Fruit fly (Drosophila melanogaster) ovary, adult (tissue): ENCODE results near the gene CG13894.

Experiments
- CG17801 ChIP-seq: fragments of 200-800 bp; optimal IDR thresholded peaks from 2 replicates; lab custom pipeline; 2019; ENCODE audit warnings: missing biosample characterization, mild to moderate bottlenecking, missing genetic modification characterization, moderate library complexity; ENCODE audit not compliant: partially characterized antibody

The CG13894 gene

dm6 chr3L:698748-699367 lies at the start of gene CG13894:
CG13894 (minus strand) TSS chr3L:699144.
- TF ChIP-seq CG17801 (GFP tag; lab: Kevin White, UChicago) = no peak

DNA sequence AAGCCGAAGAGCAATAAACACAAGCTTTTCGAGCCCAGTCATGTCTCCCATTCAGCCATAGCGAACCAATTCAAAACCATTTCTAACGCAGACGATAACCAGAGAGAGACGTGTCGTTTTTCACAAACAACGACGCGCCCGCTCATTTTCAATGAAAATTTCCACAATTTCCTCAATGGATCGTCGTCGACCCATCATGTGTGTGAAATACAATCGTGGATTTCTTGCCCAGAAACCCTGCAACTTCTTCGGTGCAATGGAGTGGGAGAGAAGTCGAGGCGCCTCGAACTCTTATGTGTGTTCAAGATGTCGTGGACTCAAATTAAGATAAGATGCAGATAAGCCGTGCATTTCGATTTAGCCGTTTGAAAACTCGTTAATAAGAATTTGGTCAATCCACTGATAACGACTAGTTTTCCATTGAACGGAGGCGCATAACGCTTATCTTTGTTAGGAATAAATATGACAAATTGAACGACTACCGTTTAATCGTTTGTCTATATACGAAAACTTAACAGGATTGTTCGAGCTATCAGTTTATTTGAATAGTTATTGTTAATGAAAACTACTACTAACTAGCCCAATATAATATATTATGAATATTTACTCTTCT lies 48.9 kb upstream of the CG13894 start:
- no peak for TF ChIP-seq CG17801 (GFP tag; lab: Kevin White, UChicago)

DNA sequence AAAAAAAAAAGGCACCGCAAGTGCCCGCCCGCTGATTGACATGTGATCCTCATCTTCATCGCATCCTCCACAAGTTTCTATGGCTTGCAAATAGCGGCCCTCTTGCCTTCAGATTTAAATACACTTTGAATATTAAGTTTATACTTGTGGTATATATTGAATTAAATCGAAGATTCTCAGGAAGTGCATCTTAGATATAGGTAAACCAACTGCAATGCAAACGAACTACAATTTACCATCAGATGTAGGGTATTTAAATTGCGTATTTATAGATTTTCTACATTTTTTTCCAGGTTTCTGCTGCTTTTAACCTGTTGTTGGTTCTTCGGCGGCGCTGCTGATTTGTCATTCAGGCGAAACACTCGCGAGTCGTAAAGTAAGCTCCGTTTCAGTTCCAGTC lies 48.1 kb upstream of the CG13894 start:
- no peak for TF ChIP-seq CG17801 (GFP tag; lab: Kevin White, UChicago)

- TF ChIP-seq CG17801 (GFP tag; lab: Kevin White, UChicago) = no peak
Observed at dm6 chr3L:746345-746932, 47.5 kb upstream of the CG13894 start.

- no peak for TF ChIP-seq CG17801 (GFP tag; lab: Kevin White, UChicago)
Observed at dm6 chr3L:745222-745942, 46.4 kb upstream of the CG13894 start.

- no peak for TF ChIP-seq CG17801 (GFP tag; lab: Kevin White, UChicago)
Observed at dm6 chr3L:744290-744804, 45.4 kb upstream of the CG13894 start.

DNA sequence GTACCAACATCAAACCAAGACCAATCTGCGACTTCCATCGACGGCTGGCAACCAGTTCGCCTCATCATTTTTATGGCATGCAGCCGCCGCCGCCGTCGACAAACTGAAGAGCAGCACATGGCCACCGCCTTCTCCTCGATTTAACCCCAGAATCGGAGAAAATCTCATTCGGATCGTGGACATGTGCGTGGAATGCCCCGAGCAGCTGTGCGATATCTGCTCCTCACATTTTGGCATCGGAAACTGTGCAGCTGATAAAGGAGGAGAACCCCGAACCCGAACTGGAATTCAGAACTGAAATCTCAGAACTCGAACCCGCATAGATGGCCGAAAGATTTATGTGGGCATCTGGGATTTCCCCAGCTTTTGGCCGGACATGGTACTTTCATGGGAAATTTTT lies 44.2 kb upstream of the CG13894 start:
- TF ChIP-seq CG17801 (GFP tag; lab: Kevin White, UChicago) = no peak

DNA sequence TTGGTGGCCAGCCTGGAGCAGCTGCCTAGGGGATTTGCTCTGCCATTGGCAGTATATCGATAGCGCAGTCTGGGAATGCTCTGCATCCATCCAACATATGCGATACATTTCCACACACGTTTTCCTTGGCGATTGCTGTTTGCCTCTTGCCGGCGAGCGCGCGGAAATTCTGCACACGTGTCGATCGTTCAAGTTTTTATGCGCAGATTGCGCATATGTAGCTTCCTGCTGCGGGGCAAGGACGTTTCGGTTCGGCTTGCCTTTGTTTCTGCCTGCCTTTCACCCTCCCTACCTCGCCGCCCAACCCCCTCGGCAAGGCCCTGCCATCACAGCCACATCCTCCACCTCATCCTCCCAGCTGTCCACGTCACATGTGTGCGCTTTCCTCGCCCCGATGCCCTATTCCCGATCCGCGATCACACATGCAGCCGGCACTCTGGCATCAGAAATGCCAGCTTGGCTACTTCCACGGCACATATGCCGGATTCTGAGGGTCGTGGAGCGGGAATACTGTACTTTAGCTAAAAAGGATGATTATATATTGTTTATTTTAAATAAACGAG lies 43.5 kb upstream of the CG13894 start:
- TF ChIP-seq CG17801 (GFP tag; lab: Kevin White, UChicago) = no peak

DNA sequence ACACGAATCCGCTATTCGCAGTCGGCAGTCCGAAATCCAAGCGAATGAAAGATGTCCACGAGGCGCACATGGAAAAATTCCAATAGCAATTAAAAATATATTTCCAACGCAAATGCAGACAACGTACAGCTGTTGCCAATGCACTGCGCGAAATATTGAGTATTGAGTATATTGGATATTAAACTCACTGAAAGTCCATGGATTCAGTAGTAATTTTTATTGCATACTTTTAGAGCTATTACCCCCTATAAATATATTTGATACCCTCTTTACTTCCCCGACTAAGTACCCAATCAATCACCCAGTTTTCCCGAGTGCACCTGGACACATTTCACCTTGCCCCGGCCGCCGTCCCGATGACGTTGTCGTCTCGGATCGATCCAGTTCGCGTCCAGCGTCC lies 42.7 kb upstream of the CG13894 start:
- TF ChIP-seq CG17801 (GFP tag; lab: Kevin White, UChicago) = no peak

- peak; percentile 11 for TF ChIP-seq CG17801 (GFP tag; lab: Kevin White, UChicago)
Observed at dm6 chr3L:739357-740130, 40.6 kb upstream of the CG13894 start.

DNA sequence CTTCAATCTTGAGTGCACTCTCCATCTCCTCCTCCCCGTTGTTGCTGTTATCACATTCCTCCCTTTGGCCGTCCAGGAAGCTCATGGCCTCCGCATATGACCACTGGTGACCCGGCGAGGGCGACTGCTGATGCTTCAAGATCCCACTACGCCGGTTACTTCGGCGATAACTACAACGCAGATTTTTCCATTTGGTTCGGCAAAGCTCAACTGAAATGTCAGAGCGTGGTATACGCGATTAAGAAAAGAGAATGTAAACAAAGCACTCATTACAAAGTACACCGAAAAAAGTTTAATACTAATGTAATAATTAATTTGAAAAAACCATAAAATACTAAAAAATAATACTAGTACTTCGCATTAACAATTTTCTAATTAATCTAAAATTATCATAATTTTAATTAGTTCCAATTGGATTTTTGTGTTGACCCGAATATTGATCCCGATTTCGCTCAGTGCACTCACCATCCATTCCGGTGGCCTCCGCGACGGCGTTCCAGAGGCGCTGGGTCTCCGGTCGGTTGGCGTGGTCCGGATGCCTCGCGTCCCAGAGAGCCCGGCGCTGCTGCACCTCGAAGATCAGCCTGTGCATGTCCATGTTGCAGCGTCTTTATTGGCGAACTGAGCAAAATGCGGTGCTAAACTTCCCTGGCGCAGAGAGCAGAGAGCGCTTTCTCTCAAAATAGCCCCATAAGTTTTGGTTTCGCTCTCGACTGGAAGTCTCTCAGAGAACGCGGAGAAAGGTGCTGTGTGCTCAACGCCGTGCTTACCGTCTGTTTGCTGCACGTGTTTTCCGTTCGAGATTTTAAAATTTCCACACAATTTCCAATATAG lies 39.8 kb upstream of the CG13894 start:
- peak; percentile 99 for TF ChIP-seq CG17801 (GFP tag; lab: Kevin White, UChicago)

DNA sequence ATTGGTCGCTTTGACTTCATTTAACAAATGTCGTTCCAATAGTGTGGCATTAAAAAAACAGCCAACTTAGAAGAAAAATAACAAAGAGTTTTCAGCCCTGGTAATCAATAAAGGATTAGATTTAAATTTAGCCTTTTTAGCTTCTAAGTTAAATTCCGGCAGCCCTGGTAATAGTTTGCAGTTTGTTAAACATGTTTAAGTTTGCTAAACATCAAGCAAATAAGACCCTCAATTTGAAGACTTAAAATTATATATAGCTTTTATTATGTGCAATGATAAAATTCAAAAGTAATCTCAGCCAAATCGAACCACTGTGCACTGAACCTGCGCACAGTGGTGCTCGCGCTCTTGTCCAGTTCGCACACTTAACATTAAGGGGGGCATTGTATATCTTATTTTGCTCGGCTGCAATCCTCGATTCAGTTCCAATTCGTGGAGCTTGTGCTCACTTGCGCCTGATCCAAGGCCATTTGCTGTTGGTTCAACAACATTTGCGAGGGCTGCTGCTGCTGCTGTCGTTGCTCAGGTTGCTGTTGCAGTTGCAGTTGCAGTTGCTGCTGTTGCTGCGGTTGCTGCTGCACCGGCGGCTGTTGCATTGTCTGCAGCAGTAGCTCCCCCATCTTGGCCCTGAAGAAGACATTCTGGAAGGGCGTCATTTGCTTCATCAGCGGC lies 38.6 kb upstream of the CG13894 start:
- TF ChIP-seq CG17801 (GFP tag; lab: Kevin White, UChicago) = no peak
